Worm (Caenorhabditis elegans) whole organism, young adult: ENCODE results near the gene F08H9.2.

Experiments used
- B0019.2 ChIP-seq: fragments of 200-800 bp; sonication (Bioruptor generic); conservative IDR thresholded peaks from 2 replicates; pipeline ENCODE4 v1.3.6; 2022; ENCODE audit warnings: missing genetic modification reagents, missing genetic modification characterization, missing compliant biosample characterization
- T07F8.4 ChIP-seq: sonication (generic microtip); optimal IDR thresholded peaks from 2 replicates; lab custom pipeline; 2016; ENCODE audit warnings: mild to moderate bottlenecking, missing genetic modification characterization, moderate library complexity, missing compliant biosample characterization
- Y53F4B.3 ChIP-seq: fragments of 200-800 bp; sonication (Bioruptor generic); IDR thresholded peaks from 2 replicates; pipeline ENCODE4 v1.3.6; 2022; ENCODE audit warnings: missing genetic modification reagents, missing genetic modification characterization, missing compliant biosample characterization
- egrh-3 ChIP-seq: fragments of 200-800 bp; sonication (Bioruptor generic); IDR thresholded peaks from 2 replicates; pipeline ENCODE4 v1.3.6; 2022; ENCODE audit warnings: missing genetic modification reagents, missing genetic modification characterization, missing compliant biosample characterization
- gei-17 ChIP-seq: fragments of 200-800 bp; sonication (Bioruptor generic); optimal IDR thresholded peaks from 2 replicates; lab custom pipeline; 2018; ENCODE audit warnings: mild to moderate bottlenecking, missing genetic modification characterization, missing compliant biosample characterization
- him-1 ChIP-seq: sonication (generic microtip); optimal IDR thresholded peaks from 2 replicates; lab custom pipeline; 2016; ENCODE audit warnings: missing genotype, missing genetic modification reagents, missing genetic modification characterization, missing compliant biosample characterization
- hlh-12 ChIP-seq: sonication (generic microtip); optimal IDR thresholded peaks from 2 replicates; lab custom pipeline; 2016; ENCODE audit warnings: missing genetic modification characterization, missing compliant biosample characterization
- nfya-2 ChIP-seq: fragments of 200-800 bp; sonication (Bioruptor generic); IDR thresholded peaks from 2 replicates; pipeline ENCODE4 v1.3.6; 2022; ENCODE audit warnings: missing genetic modification reagents, missing genetic modification characterization, missing compliant biosample characterization
- rpc-1 ChIP-seq, 2 experiments: fragments of 150-350 bp in 1 of 2; sonication (generic microtip) in 1 of 2; optimal IDR thresholded peaks; 2 replicates each; lab custom pipeline; 2014 to 2018; ENCODE audit warnings: missing biosample characterization in 1 of 2, missing genetic modification characterization in 1 of 2, missing genetic modification reagents in 1 of 2, missing genotype in 1 of 2
- sea-2 ChIP-seq: fragments of 200-800 bp; sonication (Bioruptor generic); IDR thresholded peaks from 2 replicates; pipeline ENCODE4 v1.3.6; 2022; ENCODE audit warnings: missing genetic modification characterization, missing compliant biosample characterization
- snpc-4 ChIP-seq, 5 experiments: fragments of 150-350 bp in 1 of 5; sonication (generic microtip) in 4 of 5; optimal IDR thresholded peaks; 2 replicates each; lab custom pipeline; 2014 to 2018; ENCODE audit warnings: missing genetic modification characterization in 5 of 5, missing biosample characterization in 3 of 5, antibody characterized with exemption in 2 of 5, mild to moderate bottlenecking in 2 of 5, missing compliant biosample characterization in 2 of 5, missing genotype in 2 of 5, moderate library complexity in 2 of 5, missing genetic modification reagents in 1 of 5
- unc-62 ChIP-seq: fragments of 150-350 bp; optimal IDR thresholded peaks from 2 replicates; lab custom pipeline; 2014; ENCODE audit warnings: missing biosample characterization, missing genetic modification reagents, missing genetic modification characterization

DNA sequence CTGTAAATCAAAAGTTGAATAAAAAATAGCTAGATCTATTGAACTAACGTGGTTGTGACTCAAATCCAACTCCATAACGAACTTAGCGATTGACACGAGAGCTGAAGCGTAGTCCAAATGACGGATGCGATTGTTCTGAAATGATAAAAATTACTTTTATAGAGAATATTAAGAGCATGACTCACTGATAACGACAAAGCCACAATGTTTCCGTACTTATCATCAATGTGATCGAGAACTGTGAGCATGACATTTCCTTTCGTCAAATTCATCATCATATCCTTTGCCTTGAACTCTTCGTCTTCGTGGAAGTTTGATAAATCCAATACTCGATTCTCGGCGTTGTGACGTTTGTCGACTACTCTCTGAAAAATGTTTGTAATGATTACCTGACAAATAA lies 46.4 kb upstream of the F08H9.2 start:
- TF ChIP-seq gei-17 (GFP tag; lab: Kevin White, UChicago) (no peak), hlh-12 (no peak), B0019.2 (GFP tag; lab: Robert Waterston, UW) (no peak), egrh-3 (GFP tag; lab: Robert Waterston, UW) (no peak), Y53F4B.3 (GFP tag; lab: Robert Waterston, UW) (no peak), rpc-1 (optimal IDR thresholded peaks at IDR 0.05; lab: Kevin White, UChicago) (no peak), rpc-1 (tag; optimal IDR thresholded peaks at IDR 0.05; lab: Kevin White, UChicago) (no peak), unc-62 (GFP tag; lab: Kevin White, UChicago) (no peak), him-1 (tag; lab: Kevin White, UChicago) (no peak), sea-2 (GFP tag; lab: Robert Waterston, UW) (no peak), T07F8.4 (no peak), snpc-4 (GFP tag; optimal IDR thresholded peaks at IDR 0.05; lab: Kevin White, UChicago) (no peak), snpc-4 (tag; optimal IDR thresholded peaks at IDR 0.05; lab: Kevin White, UChicago) (no peak), nfya-2 (GFP tag; lab: Robert Waterston, UW) (no peak)
